Worm (Caenorhabditis elegans): Measurements from ENCODE around the gene spp-4.

- TF ChIP-seq ama-1 (optimal IDR thresholded peaks at IDR 0.05) (no peak), flt-1 (GFP tag; IDR thresholded peaks at IDR 0.05) (no peak), ceh-13 (GFP tag; optimal IDR thresholded peaks at IDR 0.05) (no peak), sea-1 (GFP tag; conservative IDR thresholded peaks at IDR 0.05) (no peak)
Observed at ce11 chrX:7269379-7269778, 49.2 kb downstream of the spp-4 start, which contains the start of gene grd-7.

All from whole organism, early embryonic.